Fruit fly (Drosophila melanogaster) whole organism, pupa: Measurements from ENCODE around the gene CG32243.

Experiments used
- CG10348 ChIP-seq: fragments of 200-800 bp; sonication (Bioruptor generic); IDR thresholded peaks from 2 replicates; pipeline ENCODE4 v1.3.6; 2022; ENCODE audit warnings: missing biosample characterization, missing genetic modification characterization
- CG12605 ChIP-seq: fragments of 200-800 bp; sonication (Bioruptor generic); IDR thresholded peaks from 2 replicates; pipeline ENCODE4 v1.3.6; 2022; ENCODE audit warnings: missing biosample characterization, missing genetic modification characterization
- CG13204 ChIP-seq: fragments of 200-800 bp; sonication (Bioruptor generic); optimal IDR thresholded peaks from 2 replicates; lab custom pipeline; 2018; ENCODE audit warnings: missing biosample characterization, mild to moderate bottlenecking, missing genetic modification characterization, moderate library complexity
- CG14655 ChIP-seq: fragments of 200-800 bp; sonication (Bioruptor generic); optimal IDR thresholded peaks from 3 replicates; lab custom pipeline; 2017; ENCODE audit warnings: mild to moderate bottlenecking, missing biosample characterization, missing genetic modification reagents, missing genetic modification characterization
- CG15710 ChIP-seq: fragments of 200-800 bp; sonication (Bioruptor generic); optimal IDR thresholded peaks from 2 replicates; lab custom pipeline; 2018; ENCODE audit warnings: missing biosample characterization, mild to moderate bottlenecking, missing genetic modification characterization, moderate library complexity
- CG17806 ChIP-seq: fragments of 200-800 bp; sonication (Bioruptor generic); optimal IDR thresholded peaks from 2 replicates; lab custom pipeline; 2018; ENCODE audit warnings: missing biosample characterization, mild to moderate bottlenecking, missing genetic modification characterization, moderate library complexity
- CG32121 ChIP-seq: fragments of 200-800 bp; sonication (Bioruptor generic); IDR thresholded peaks from 2 replicates; pipeline ENCODE4 v1.3.6; 2022; ENCODE audit warnings: missing biosample characterization, missing genetic modification characterization
- CG34367 ChIP-seq: fragments of 200-800 bp; sonication (Bioruptor generic); optimal IDR thresholded peaks from 2 replicates; lab custom pipeline; 2018; ENCODE audit warnings: missing biosample characterization, mild to moderate bottlenecking, missing genetic modification characterization
- CG4496 ChIP-seq: fragments of 200-800 bp; sonication (Bioruptor generic); IDR thresholded peaks from 3 replicates; pipeline ENCODE4 v1.3.6; 2022; ENCODE audit warnings: missing biosample characterization, missing genetic modification characterization
- CG8159 ChIP-seq: fragments of 200-800 bp; sonication (Bioruptor generic); optimal IDR thresholded peaks from 3 replicates; lab custom pipeline; 2018; ENCODE audit warnings: missing biosample characterization, mild to moderate bottlenecking, missing genetic modification characterization, moderate library complexity
- CG8301 ChIP-seq: fragments of 200-800 bp; sonication (Bioruptor generic); optimal IDR thresholded peaks from 2 replicates; lab custom pipeline; 2018; ENCODE audit warnings: missing biosample characterization, mild to moderate bottlenecking, missing genetic modification characterization
- CG9948 ChIP-seq: fragments of 200-800 bp; sonication (Bioruptor generic); optimal IDR thresholded peaks from 2 replicates; lab custom pipeline; 2018; ENCODE audit warnings: missing biosample characterization, mild to moderate bottlenecking, missing genetic modification characterization, moderate library complexity
- D1 ChIP-seq: fragments of 200-800 bp; sonication (Bioruptor generic); optimal IDR thresholded peaks from 2 replicates; lab custom pipeline; 2018; ENCODE audit warnings: missing biosample characterization, mild to moderate bottlenecking, missing genetic modification characterization, moderate library complexity
- EcR ChIP-seq: fragments of 200-800 bp; sonication (Bioruptor generic); optimal IDR thresholded peaks from 3 replicates; lab custom pipeline; 2019; ENCODE audit warnings: missing biosample characterization, missing genetic modification characterization, mild to moderate bottlenecking, moderate library complexity, missing genetic modification reagents
- Ets98B ChIP-seq: fragments of 200-800 bp; sonication (Bioruptor generic); IDR thresholded peaks from 2 replicates; pipeline ENCODE4 v1.3.6; 2022; ENCODE audit warnings: missing biosample characterization, missing genetic modification characterization
- Pif1A ChIP-seq: fragments of 200-800 bp; sonication (Bioruptor generic); optimal IDR thresholded peaks from 3 replicates; lab custom pipeline; 2016; ENCODE audit warnings: missing biosample characterization, missing genetic modification characterization
- Pif1B ChIP-seq: fragments of 200-800 bp; sonication (Bioruptor generic); optimal IDR thresholded peaks from 3 replicates; lab custom pipeline; 2016; ENCODE audit warnings: missing biosample characterization, missing genetic modification characterization
- Snoo ChIP-seq: fragments of 200-800 bp; sonication (Bioruptor generic); optimal IDR thresholded peaks from 3 replicates; lab custom pipeline; 2017; ENCODE audit warnings: missing biosample characterization, mild to moderate bottlenecking, missing genetic modification characterization, inconsistent platforms
- fd96Ca ChIP-seq: fragments of 200-800 bp; sonication (Bioruptor generic); IDR thresholded peaks from 3 replicates; pipeline ENCODE4 v1.3.6; 2022; ENCODE audit warnings: missing biosample characterization, missing genetic modification characterization
- gl ChIP-seq: fragments of 200-800 bp; sonication (Bioruptor generic); optimal IDR thresholded peaks from 2 replicates; lab custom pipeline; 2018; ENCODE audit warnings: missing biosample characterization, mild to moderate bottlenecking, missing genetic modification characterization
- rn ChIP-seq: fragments of 200-800 bp; sonication (Bioruptor generic); IDR thresholded peaks from 2 replicates; pipeline ENCODE4 v1.3.6; 2022; ENCODE audit warnings: missing biosample characterization, missing genetic modification characterization

The CG32243 gene

dm6 chr3L:4533941-4534340 lies 7.1 kb downstream of the CG32243 start:
- TF ChIP-seq rn (GFP tag; lab: Robert Waterston, UW) = no peak
- no peak for TF ChIP-seq CG8159 (tag; lab: Kevin White, UChicago)
- no peak for TF ChIP-seq CG12605 (GFP tag; lab: Robert Waterston, UW)
- no peak for TF ChIP-seq Ets98B (GFP tag; lab: Robert Waterston, UW)
- TF ChIP-seq CG9948 (tag; lab: Kevin White, UChicago) = no peak
- no peak for TF ChIP-seq Snoo (tag; lab: Kevin White, UChicago)
- no peak for TF ChIP-seq CG4496 (GFP tag; lab: Robert Waterston, UW)
- no peak for TF ChIP-seq CG32121 (GFP tag; lab: Robert Waterston, UW)
- TF ChIP-seq CG15710 (tag; lab: Kevin White, UChicago) = no peak
- no peak for TF ChIP-seq CG13204 (GFP tag; lab: Kevin White, UChicago)
- no peak for TF ChIP-seq D1
- TF ChIP-seq EcR (GFP tag; lab: Kevin White, UChicago) = no peak
- no peak for TF ChIP-seq Pif1A
- TF ChIP-seq CG14655 (GFP tag; lab: Kevin White, UChicago) = no peak
- no peak for TF ChIP-seq Pif1B (GFP tag; lab: Kevin White, UChicago)

- no peak for TF ChIP-seq D1
- no peak for TF ChIP-seq CG10348 (GFP tag; lab: Robert Waterston, UW)
- no peak for TF ChIP-seq CG12605 (GFP tag; lab: Robert Waterston, UW)
- no peak for TF ChIP-seq CG15710 (tag; lab: Kevin White, UChicago)
- no peak for TF ChIP-seq gl (tag; lab: Kevin White, UChicago)
- TF ChIP-seq Pif1A = no peak
- TF ChIP-seq rn (GFP tag; lab: Robert Waterston, UW) = no peak
- no peak for TF ChIP-seq CG8301 (tag; lab: Kevin White, UChicago)
- no peak for TF ChIP-seq CG34367 (tag; lab: Kevin White, UChicago)
- TF ChIP-seq CG9948 (tag; lab: Kevin White, UChicago) = no peak
- no peak for TF ChIP-seq Ets98B (GFP tag; lab: Robert Waterston, UW)
- TF ChIP-seq CG8159 (tag; lab: Kevin White, UChicago) = no peak
- no peak for TF ChIP-seq fd96Ca (GFP tag; lab: Robert Waterston, UW)
- no peak for TF ChIP-seq CG4496 (GFP tag; lab: Robert Waterston, UW)
- no peak for TF ChIP-seq EcR (GFP tag; lab: Kevin White, UChicago)
- TF ChIP-seq CG14655 (GFP tag; lab: Kevin White, UChicago) = no peak
Observed at dm6 chr3L:4532841-4533619, 8.0 kb downstream of the CG32243 start, which contains the start of gene CG11353. CG11353 (plus strand) TSS chr3L:4533170.

- no peak for TF ChIP-seq Pif1A
- TF ChIP-seq CG32121 (GFP tag; lab: Robert Waterston, UW) = no peak
- TF ChIP-seq CG12605 (GFP tag; lab: Robert Waterston, UW) = peak; percentile 34; the same call in 1 of the 2 replicates
- TF ChIP-seq CG14655 (GFP tag; lab: Kevin White, UChicago) = no peak
- TF ChIP-seq Snoo (tag; lab: Kevin White, UChicago) = no peak
- TF ChIP-seq CG4496 (GFP tag; lab: Robert Waterston, UW) = peak; percentile 51; the same call in 2 of the 3 replicates
- TF ChIP-seq CG8301 (tag; lab: Kevin White, UChicago) = no peak
- no peak for TF ChIP-seq CG17806
- peak; percentile 31 for TF ChIP-seq EcR (GFP tag; lab: Kevin White, UChicago)
- TF ChIP-seq rn (GFP tag; lab: Robert Waterston, UW) = no peak
- TF ChIP-seq D1 = no peak
- TF ChIP-seq CG9948 (tag; lab: Kevin White, UChicago) = no peak
- TF ChIP-seq Ets98B (GFP tag; lab: Robert Waterston, UW) = peak; percentile 43; the same call in 1 of the 2 replicates
Observed at dm6 chr3L:4531941-4532478, 9.0 kb downstream of the CG32243 start, which contains the start of gene Tie. Tie (minus strand) TSS chr3L:4532145.

dm6 chr3L:4521809-4522208 lies 19.2 kb downstream of the CG32243 start:
- TF ChIP-seq Ets98B (GFP tag; lab: Robert Waterston, UW) (no peak), CG10348 (GFP tag; lab: Robert Waterston, UW) (no peak), Snoo (tag; lab: Kevin White, UChicago) (no peak), CG13204 (GFP tag; lab: Kevin White, UChicago) (no peak)

DNA sequence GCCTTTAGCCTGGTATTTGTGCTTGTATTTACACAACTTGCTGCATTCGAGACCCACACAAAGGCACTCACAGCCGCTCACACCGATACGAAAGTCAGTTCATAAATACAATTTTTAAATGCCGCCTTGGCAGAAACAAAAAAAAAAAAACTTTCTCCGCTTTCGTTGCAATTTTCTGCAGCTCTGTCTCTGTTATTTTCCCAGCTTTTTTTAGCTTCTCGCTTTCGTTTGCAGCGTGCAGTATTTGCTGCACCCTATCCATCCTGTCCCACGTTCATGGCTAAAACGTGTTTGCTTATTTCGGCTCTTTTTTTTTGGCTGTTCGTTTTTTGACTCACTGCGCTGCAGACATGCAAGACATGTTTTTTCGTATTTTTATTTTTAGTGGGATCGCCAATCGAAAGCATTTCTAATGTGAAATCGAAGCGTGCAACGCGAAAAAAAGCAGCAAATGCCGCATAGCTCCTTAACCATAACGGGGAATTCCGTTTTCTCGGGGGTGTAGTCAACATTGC lies 21.6 kb downstream of the CG32243 start:
- TF ChIP-seq CG9948 (tag; lab: Kevin White, UChicago) (no peak), CG34367 (tag; lab: Kevin White, UChicago) (no peak), D1 (no peak), CG17806 (no peak), CG32121 (GFP tag; lab: Robert Waterston, UW) (no peak), CG15710 (tag; lab: Kevin White, UChicago) (no peak), CG4496 (GFP tag; lab: Robert Waterston, UW) (0 out of 3 replicates have a peak, but pooled peaks have one; percentile 39), CG10348 (GFP tag; lab: Robert Waterston, UW) (no peak)
